Fruit fly (Drosophila melanogaster) whole organism, embryonic: ENCODE measurements around the gene her.
A peak's percentile ranks its signal among the peaks of the same experiment; 100 is the strongest.

Source experiments
- Ada2b ChIP-seq: fragments of 200-800 bp; sonication (Bioruptor generic); IDR thresholded peaks from 2 replicates; pipeline ENCODE4 v1.3.6; 2022; ENCODE audit warnings: missing biosample characterization, missing genetic modification characterization
- Bdp1 ChIP-seq: fragments of 200-800 bp; sonication (Bioruptor generic); optimal IDR thresholded peaks from 3 replicates; lab custom pipeline; 2016; ENCODE audit warnings: missing biosample characterization, missing genetic modification characterization
- BtbVII ChIP-seq: fragments of 200-800 bp; sonication (Bioruptor generic); optimal IDR thresholded peaks from 3 replicates; lab custom pipeline; 2017; ENCODE audit warnings: missing biosample characterization, mild to moderate bottlenecking, missing genetic modification characterization
- CG10209 ChIP-seq: fragments of 200-800 bp; sonication (Bioruptor generic); optimal IDR thresholded peaks from 3 replicates; lab custom pipeline; 2017; ENCODE audit warnings: missing biosample characterization, mild to moderate bottlenecking, missing genetic modification characterization, missing genetic modification reagents
- CG10431 ChIP-seq: fragments of 200-800 bp; sonication (Bioruptor generic); optimal IDR thresholded peaks from 3 replicates; lab custom pipeline; 2018; ENCODE audit warnings: missing biosample characterization, mild to moderate bottlenecking, missing genetic modification characterization
- CG12155 ChIP-seq: fragments of 200-800 bp; sonication (Bioruptor generic); optimal IDR thresholded peaks from 3 replicates; lab custom pipeline; 2016; ENCODE audit warnings: missing biosample characterization, missing genetic modification characterization
- CG13775 ChIP-seq: fragments of 200-800 bp; sonication (Bioruptor generic); optimal IDR thresholded peaks from 3 replicates; lab custom pipeline; 2017; ENCODE audit warnings: missing biosample characterization, mild to moderate bottlenecking, missing genetic modification characterization
- CG15601 ChIP-seq: fragments of 200-800 bp; sonication (Bioruptor generic); optimal IDR thresholded peaks from 3 replicates; lab custom pipeline; 2019; ENCODE audit warnings: missing biosample characterization, mild to moderate bottlenecking, missing genetic modification characterization, moderate library complexity
- CG17186 ChIP-seq: fragments of 200-800 bp; sonication (Bioruptor generic); optimal IDR thresholded peaks from 3 replicates; lab custom pipeline; 2017; ENCODE audit warnings: missing biosample characterization, missing genetic modification reagents, missing genetic modification characterization
- CG17829 ChIP-seq: fragments of 200-800 bp; optimal IDR thresholded peaks from 2 replicates; lab custom pipeline; 2019; ENCODE audit warnings: missing biosample characterization, mild to moderate bottlenecking, missing genetic modification characterization, moderate library complexity
- CG1832 ChIP-seq: fragments of 200-800 bp; sonication (Bioruptor generic); optimal IDR thresholded peaks from 2 replicates; lab custom pipeline; 2017; ENCODE audit warnings: missing biosample characterization, mild to moderate bottlenecking, missing genetic modification characterization, inconsistent platforms
- CG2129 ChIP-seq: fragments of 200-800 bp; sonication (Bioruptor generic); IDR thresholded peaks from 2 replicates; pipeline ENCODE4 v1.3.6; 2022; ENCODE audit warnings: missing biosample characterization, missing genetic modification characterization; ENCODE audit not compliant: partially characterized antibody
- CG2199 ChIP-seq: fragments of 200-800 bp; sonication (Bioruptor generic); IDR thresholded peaks from 3 replicates; pipeline ENCODE4 v1.3.6; 2022; ENCODE audit warnings: missing biosample characterization, missing genetic modification characterization
- CG2712 ChIP-seq: fragments of 200-800 bp; optimal IDR thresholded peaks from 3 replicates; lab custom pipeline; 2019; ENCODE audit warnings: missing biosample characterization, mild to moderate bottlenecking, missing genetic modification characterization, moderate library complexity
- CG2889 ChIP-seq: fragments of 200-800 bp; sonication (Bioruptor generic); IDR thresholded peaks from 3 replicates; pipeline ENCODE4 v1.3.6; 2022; ENCODE audit warnings: missing biosample characterization, missing genetic modification characterization
- CG7987 ChIP-seq: fragments of 200-800 bp; sonication (Bioruptor generic); optimal IDR thresholded peaks from 2 replicates; lab custom pipeline; 2018; ENCODE audit warnings: missing biosample characterization, mild to moderate bottlenecking, missing genetic modification characterization, moderate library complexity
- CG8944 ChIP-seq: fragments of 200-800 bp; sonication (Bioruptor generic); optimal IDR thresholded peaks from 3 replicates; lab custom pipeline; 2016; ENCODE audit warnings: missing biosample characterization, missing genetic modification characterization
- Camta ChIP-seq: fragments of 200-800 bp; sonication (Bioruptor generic); optimal IDR thresholded peaks from 2 replicates; lab custom pipeline; 2016; ENCODE audit warnings: missing biosample characterization, missing genetic modification characterization
- Doc3 ChIP-seq: fragments of 200-800 bp; sonication (Bioruptor generic); IDR thresholded peaks from 3 replicates; pipeline ENCODE4 v1.3.6; 2022; ENCODE audit warnings: missing biosample characterization, missing genetic modification characterization; ENCODE audit not compliant: partially characterized antibody
- Rfx ChIP-seq: fragments of 200-800 bp; sonication (Bioruptor generic); IDR thresholded peaks from 2 replicates; pipeline ENCODE4 v1.3.6; 2022; ENCODE audit warnings: missing biosample characterization, missing genetic modification characterization
- Sry-δ ChIP-seq: fragments of 200-800 bp; sonication (Bioruptor generic); optimal IDR thresholded peaks from 2 replicates; lab custom pipeline; 2016; ENCODE audit warnings: missing biosample characterization, missing genetic modification characterization
- Trl ChIP-seq, 3 experiments: fragments of >200 bp in 2 of 3; fragments of 200-800 bp in 1 of 3; sonication (Bioruptor generic) in 1 of 3; optimal IDR thresholded peaks; 2 replicates in 1 of 3; 3 replicates in 2 of 3; lab custom pipeline; 2016 to 2017; ENCODE audit warnings: missing biosample characterization in 1 of 3, missing genetic modification characterization in 1 of 3
- Xrp1 ChIP-seq: fragments of 200-800 bp; sonication (Bioruptor generic); IDR thresholded peaks from 2 replicates; pipeline ENCODE4 v1.3.6; 2022; ENCODE audit warnings: missing biosample characterization, missing genetic modification characterization
- YL-1 ChIP-seq: fragments of 200-800 bp; sonication (Bioruptor generic); optimal IDR thresholded peaks from 3 replicates; lab custom pipeline; 2017; ENCODE audit warnings: missing biosample characterization, mild to moderate bottlenecking, missing genetic modification characterization
- crol ChIP-seq: fragments of 200-800 bp; sonication (Bioruptor generic); IDR thresholded peaks from 2 replicates; pipeline ENCODE4 v1.3.6; 2022; ENCODE audit warnings: missing biosample characterization, missing genetic modification characterization
- en ChIP-seq: fragments of 200-800 bp; sonication (Bioruptor generic); optimal IDR thresholded peaks from 2 replicates; lab custom pipeline; 2016; ENCODE audit warnings: missing biosample characterization, missing genetic modification characterization
- eve ChIP-seq, 2 experiments: fragments of >200 bp; optimal IDR thresholded peaks; 2 replicates each; lab custom pipeline; 2017; ENCODE audit warnings: missing biosample characterization in 2 of 2, missing genetic modification characterization in 2 of 2
- exex ChIP-seq: fragments of 200-800 bp; sonication (Bioruptor generic); optimal IDR thresholded peaks from 4 replicates; lab custom pipeline; 2018; ENCODE audit warnings: missing biosample characterization, mild to moderate bottlenecking, missing genetic modification characterization, moderate library complexity
- grn ChIP-seq: fragments of 200-800 bp; sonication (Bioruptor generic); optimal IDR thresholded peaks from 3 replicates; lab custom pipeline; 2017; ENCODE audit warnings: missing biosample characterization, missing genetic modification characterization
- hb ChIP-seq: fragments of 200-800 bp; sonication (Bioruptor generic); IDR thresholded peaks from 3 replicates; pipeline ENCODE4 v1.3.6; 2022; ENCODE audit warnings: missing biosample characterization, missing genetic modification characterization; ENCODE audit not compliant: partially characterized antibody
- hkb ChIP-seq, 2 experiments: fragments of 200-800 bp in 1 of 2; fragments of >200 bp in 1 of 2; sonication (Bioruptor generic) in 1 of 2; IDR thresholded peaks in 1 of 2; optimal IDR thresholded peaks in 1 of 2; 2 replicates each; pipeline versions ENCODE4 v1.3.6 to Lab custom; 2017 to 2022; ENCODE audit warnings: missing biosample characterization in 1 of 2, missing genetic modification characterization in 1 of 2
- kah ChIP-seq: fragments of 200-800 bp; sonication (Bioruptor generic); optimal IDR thresholded peaks from 2 replicates; lab custom pipeline; 2018; ENCODE audit warnings: missing biosample characterization, mild to moderate bottlenecking, missing genetic modification characterization
- lola ChIP-seq, 3 experiments: fragments of >200 bp in 2 of 3; fragments of 200-800 bp in 1 of 3; sonication (Bioruptor generic) in 1 of 3; optimal IDR thresholded peaks; 2 replicates each; lab custom pipeline; 2017 to 2019; ENCODE audit warnings: missing biosample characterization in 3 of 3, missing genetic modification characterization in 3 of 3, mild to moderate bottlenecking in 1 of 3, moderate library complexity in 1 of 3
- nau ChIP-seq: fragments of 200-800 bp; sonication (Bioruptor generic); optimal IDR thresholded peaks from 3 replicates; lab custom pipeline; 2017; ENCODE audit warnings: missing biosample characterization, mild to moderate bottlenecking, missing genetic modification characterization, missing genetic modification reagents
- nerfin-1 ChIP-seq: fragments of 200-800 bp; sonication (Bioruptor generic); optimal IDR thresholded peaks from 3 replicates; lab custom pipeline; 2019; ENCODE audit warnings: missing biosample characterization, mild to moderate bottlenecking, missing genetic modification characterization, moderate library complexity
- onecut ChIP-seq: fragments of 200-800 bp; sonication (Bioruptor generic); IDR thresholded peaks from 2 replicates; pipeline ENCODE4 v1.3.6; 2022; ENCODE audit warnings: missing biosample characterization, missing genetic modification characterization
- otp ChIP-seq: fragments of 200-800 bp; sonication (Bioruptor generic); IDR thresholded peaks from 3 replicates; pipeline ENCODE4, ENCODE4 v1.3.6; 2022; ENCODE audit warnings: missing biosample characterization, missing genetic modification characterization
- salm ChIP-seq: fragments of 200-800 bp; sonication (Bioruptor generic); optimal IDR thresholded peaks from 2 replicates; lab custom pipeline; 2018; ENCODE audit warnings: missing biosample characterization, mild to moderate bottlenecking, missing genetic modification characterization
- scrt ChIP-seq: fragments of 200-800 bp; sonication (Bioruptor generic); optimal IDR thresholded peaks from 2 replicates; lab custom pipeline; 2018; ENCODE audit warnings: missing biosample characterization, mild to moderate bottlenecking, missing genetic modification characterization, moderate library complexity
- sens ChIP-seq: fragments of 200-800 bp; sonication (Bioruptor generic); peaks from one replicate; lab custom pipeline; 2016; ENCODE audit warnings: missing biosample characterization, missing genetic modification characterization
- seq ChIP-seq: fragments of 200-800 bp; sonication (Bioruptor generic); IDR thresholded peaks from 2 replicates; pipeline ENCODE4 v1.3.6; 2022; ENCODE audit warnings: missing biosample characterization, missing genetic modification characterization
- sqz ChIP-seq: fragments of 200-800 bp; sonication (Bioruptor generic); optimal IDR thresholded peaks from 3 replicates; lab custom pipeline; 2018; ENCODE audit warnings: missing biosample characterization, mild to moderate bottlenecking, missing genetic modification characterization
- sug ChIP-seq: fragments of 200-800 bp; optimal IDR thresholded peaks from 2 replicates; lab custom pipeline; 2019; ENCODE audit warnings: missing biosample characterization, mild to moderate bottlenecking, missing genetic modification characterization, moderate library complexity
- zen ChIP-seq: fragments of 200-800 bp; sonication (Bioruptor generic); optimal IDR thresholded peaks from 3 replicates; lab custom pipeline; 2018; ENCODE audit warnings: missing biosample characterization, mild to moderate bottlenecking, missing genetic modification characterization, moderate library complexity

Gene her

dm6 chr2L:16718446-16719173 lies 41.6 kb downstream of the her start (continued):
- TF ChIP-seq otp (GFP tag; lab: Robert Waterston, UW) (peak; percentile 55; the same call in 1 of the 3 replicates), CG2199 (0 out of 3 replicates have a peak, but pooled peaks have one; percentile 13), CG7987 (no peak), Ada2b (no peak), sqz (peak; percentile 16), sens (GFP tag; lab: Kevin White, UChicago) (peak; percentile 37), Xrp1 (GFP tag; lab: Robert Waterston, UW) (peak; percentile 31; the same call in 1 of the 2 replicates), nerfin-1 (tag; lab: Kevin White, UChicago) (peak; percentile 37)

DNA sequence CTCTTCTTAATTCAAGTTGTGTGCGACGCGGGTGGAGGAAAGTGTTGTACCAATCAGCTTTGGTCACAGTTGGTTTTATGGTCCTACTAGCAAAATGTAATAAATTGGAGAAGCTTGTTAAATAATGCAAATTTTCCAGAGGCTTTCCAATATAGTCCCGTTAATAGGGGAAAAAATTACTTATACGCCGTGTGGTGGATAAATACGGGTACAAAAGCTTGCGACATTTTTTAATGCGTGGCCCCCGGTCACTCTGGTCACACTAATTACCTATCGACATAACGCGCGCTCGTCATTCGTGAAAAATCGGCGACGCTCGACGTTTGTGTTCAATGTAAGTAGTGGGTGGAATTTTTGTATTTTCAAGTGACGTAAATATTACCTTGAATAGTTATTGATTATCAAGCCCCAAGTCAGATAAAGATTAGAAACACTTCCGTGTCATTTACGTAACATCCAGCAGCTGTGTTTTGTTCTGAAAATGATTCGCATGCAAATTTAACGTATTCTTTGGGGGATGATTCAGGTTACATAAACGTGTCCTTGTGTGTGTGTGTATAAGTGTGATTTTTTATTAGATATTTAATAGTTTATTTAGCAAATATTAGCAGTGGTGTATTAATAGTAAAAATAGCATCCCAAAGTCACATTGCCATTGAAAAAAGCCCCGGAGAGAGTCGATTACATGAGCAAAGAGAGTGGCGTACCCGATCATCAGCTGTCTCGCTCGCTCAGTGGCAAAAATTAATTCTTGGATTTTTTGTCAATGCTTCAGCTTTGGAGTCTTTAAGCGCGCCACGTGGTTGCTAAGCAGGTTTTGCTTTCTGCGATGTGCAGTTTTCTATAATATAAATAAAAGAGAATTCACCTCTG lies 42.9 kb downstream of the her start, which contains the start of gene Cyt-c-p:
Cyt-c-p (plus strand) TSS at position 290 of the 873 bp plus-strand sequence.
- TF ChIP-seq Sry-δ (peak; percentile 70), hb (GFP tag; lab: Robert Waterston, UW) (0 out of 3 replicates have a peak, but pooled peaks have one; percentile 24), onecut (GFP tag; lab: Robert Waterston, UW) (peak; percentile 26; the same call in 1 of the 2 replicates), CG17829 (tag; lab: Kevin White, UChicago) (peak; percentile 52), Bdp1 (GFP tag; lab: Kevin White, UChicago) (peak; percentile 32), Rfx (GFP tag; lab: Robert Waterston, UW) (peak; percentile 36; the same call in 1 of the 2 replicates), exex (peak; percentile 44), crol (0 out of 2 replicates have a peak, but pooled peaks have one; percentile 20), zen (tag; lab: Kevin White, UChicago) (peak; percentile 75), CG8944 (GFP tag; lab: Kevin White, UChicago) (no peak), Trl (optimal IDR thresholded peaks at IDR 0.05; lab: Kevin White, UChicago) (peak; percentile 40 to 71), Trl (GFP tag; optimal IDR thresholded peaks at IDR 0.05; lab: Kevin White, UChicago) (peak; percentile 8), CG1832 (peak; percentile 22), sug (tag; lab: Kevin White, UChicago) (peak; percentile 63), nau (GFP tag; lab: Kevin White, UChicago) (peak; percentile 23), CG10209 (peak; percentile 33), grn (peak; percentile 34), CG2712 (tag; lab: Kevin White, UChicago) (peak; percentile 61), eve (GFP tag; optimal IDR thresholded peaks at IDR 0.05; lab: Kevin White, UChicago) (peak in 1 of 2 experiments; percentile 36), CG2889 (GFP tag; lab: Robert Waterston, UW) (no peak), CG13775 (GFP tag; lab: Kevin White, UChicago) (peak; percentile 6), seq (GFP tag; lab: Robert Waterston, UW) (0 out of 2 replicates have a peak, but pooled peaks have one; percentile 10), CG12155 (peak; percentile 11), hkb (optimal IDR thresholded peaks at IDR 0.05; lab: Kevin White, UChicago) (peak; percentile 75), hkb (GFP tag; IDR thresholded peaks at IDR 0.05; lab: Robert Waterston, UW) (0 out of 2 replicates have a peak, but pooled peaks have one; percentile 25), CG2129 (GFP tag; lab: Robert Waterston, UW) (0 out of 2 replicates have a peak, but pooled peaks have one; percentile 18), YL-1 (GFP tag; lab: Kevin White, UChicago) (peak; percentile 38), lola (GFP tag; optimal IDR thresholded peaks at IDR 0.05; lab: Kevin White, UChicago) (peak in 1 of 3 experiments; percentile 3), en (GFP tag; lab: Kevin White, UChicago) (no peak), CG17186 (GFP tag; lab: Kevin White, UChicago) (peak; percentile 87), Doc3 (GFP tag; lab: Robert Waterston, UW) (peak; percentile 47; the same call in 1 of the 3 replicates), CG10431 (peak; percentile 4), scrt (GFP tag; lab: Kevin White, UChicago) (peak; percentile 53), Camta (GFP tag; lab: Kevin White, UChicago) (no peak), kah (GFP tag; lab: Kevin White, UChicago) (no peak), BtbVII (GFP tag; lab: Kevin White, UChicago) (peak; percentile 34), salm (peak; percentile 6), CG15601 (tag; lab: Kevin White, UChicago) (peak; percentile 57)
